Worm (Caenorhabditis elegans): ENCODE measurements around the gene F36H1.3.

- TF ChIP-seq ref-1 (GFP tag; conservative IDR thresholded peaks at IDR 0.05) (no peak), ztf-29 (GFP tag; IDR thresholded peaks at IDR 0.05) (no peak), flt-1 (GFP tag; IDR thresholded peaks at IDR 0.05) (no peak), med-1 (GFP tag; optimal IDR thresholded peaks at IDR 0.05; ENCODE audit: insufficient read depth) (no peak), T22C8.4 (GFP tag; IDR thresholded peaks at IDR 0.05) (no peak), klf-2 (GFP tag; conservative IDR thresholded peaks at IDR 0.05) (no peak), tab-1 (GFP tag; IDR thresholded peaks at IDR 0.05) (no peak)
These were observed 48.3 kb upstream of the F36H1.3 start, which contains the start of gene F13H10.9 for ce11 chrIV:11001614-11002013.

Measured in whole organism, midembryonic.